Fruit fly (Drosophila melanogaster) whole organism, embryonic: Measurements from ENCODE around the gene Rpp30.

Experiments used
- BEAF-32 ChIP-seq: fragments of 200-800 bp; sonication (Bioruptor generic); optimal IDR thresholded peaks from 3 replicates; lab custom pipeline; 2017; ENCODE audit warnings: missing biosample characterization, missing genetic modification characterization, mild to moderate bottlenecking, moderate library complexity, missing genetic modification reagents
- BtbVII ChIP-seq: fragments of 200-800 bp; sonication (Bioruptor generic); optimal IDR thresholded peaks from 3 replicates; lab custom pipeline; 2017; ENCODE audit warnings: missing biosample characterization, mild to moderate bottlenecking, missing genetic modification characterization
- CG10267 ChIP-seq: fragments of 200-800 bp; sonication (Bioruptor generic); optimal IDR thresholded peaks from 2 replicates; lab custom pipeline; 2018; ENCODE audit warnings: missing biosample characterization, mild to moderate bottlenecking, missing genetic modification characterization, moderate library complexity
- CG11696 ChIP-seq: fragments of 200-800 bp; sonication (Bioruptor generic); IDR thresholded peaks from 2 replicates; pipeline ENCODE4 v1.3.6; 2022; ENCODE audit warnings: missing biosample characterization, missing genetic modification characterization
- CG13287 ChIP-seq: fragments of 200-800 bp; sonication (Bioruptor generic); IDR thresholded peaks from 2 replicates; pipeline ENCODE4 v1.3.6; 2022; ENCODE audit warnings: missing biosample characterization, missing genetic modification characterization; ENCODE audit not compliant: partially characterized antibody
- CG13894 ChIP-seq: fragments of 200-800 bp; sonication (Bioruptor generic); optimal IDR thresholded peaks from 3 replicates; lab custom pipeline; 2018; ENCODE audit warnings: missing biosample characterization, mild to moderate bottlenecking, missing genetic modification characterization, moderate library complexity
- CG17359 ChIP-seq: fragments of 200-800 bp; sonication (Bioruptor generic); optimal IDR thresholded peaks from 3 replicates; lab custom pipeline; 2018; ENCODE audit warnings: missing biosample characterization, mild to moderate bottlenecking, missing genetic modification characterization, moderate library complexity
- CG2116 ChIP-seq: fragments of 200-800 bp; sonication (Bioruptor generic); optimal IDR thresholded peaks from 3 replicates; lab custom pipeline; 2018; ENCODE audit warnings: missing biosample characterization, mild to moderate bottlenecking, missing genetic modification characterization
- CG32772 ChIP-seq: fragments of 200-800 bp; sonication (Bioruptor generic); IDR thresholded peaks from 2 replicates; pipeline ENCODE4 v1.3.6; 2022; ENCODE audit warnings: missing biosample characterization, missing genetic modification characterization
- CG3407 ChIP-seq: fragments of 200-800 bp; sonication (Bioruptor generic); optimal IDR thresholded peaks from 2 replicates; lab custom pipeline; 2018; ENCODE audit warnings: missing biosample characterization, mild to moderate bottlenecking, missing genetic modification characterization
- CG34422 ChIP-seq: fragments of 200-800 bp; sonication (Bioruptor generic); IDR thresholded peaks from 3 replicates; pipeline ENCODE4 v1.3.6; 2022; ENCODE audit warnings: missing biosample characterization, missing genetic modification characterization
- CG5180 ChIP-seq: fragments of 200-800 bp; sonication (Bioruptor generic); optimal IDR thresholded peaks from 3 replicates; lab custom pipeline; 2017; ENCODE audit warnings: missing biosample characterization, missing genetic modification characterization, mild to moderate bottlenecking, moderate library complexity, missing genetic modification reagents
- CG9727 ChIP-seq: fragments of 200-800 bp; sonication (Bioruptor generic); optimal IDR thresholded peaks from 3 replicates; lab custom pipeline; 2017; ENCODE audit warnings: missing biosample characterization, mild to moderate bottlenecking, missing genetic modification characterization
- CG9797 ChIP-seq: fragments of 200-800 bp; sonication (Bioruptor generic); optimal IDR thresholded peaks from 3 replicates; lab custom pipeline; 2018; ENCODE audit warnings: missing biosample characterization, mild to moderate bottlenecking, missing genetic modification characterization
- Deaf1 ChIP-seq: fragments of 200-800 bp; optimal IDR thresholded peaks from 3 replicates; lab custom pipeline; 2019; ENCODE audit warnings: missing biosample characterization, mild to moderate bottlenecking, missing genetic modification characterization, moderate library complexity
- Dek ChIP-seq: fragments of 200-800 bp; sonication (Bioruptor generic); optimal IDR thresholded peaks from 3 replicates; lab custom pipeline; 2019; ENCODE audit warnings: missing biosample characterization, mild to moderate bottlenecking, missing genetic modification characterization, moderate library complexity
- Dll ChIP-seq: fragments of 200-800 bp; sonication (Bioruptor generic); IDR thresholded peaks from 4 replicates; pipeline ENCODE4 v1.3.6; 2022; ENCODE audit warnings: missing biosample characterization, missing genetic modification characterization; ENCODE audit not compliant: partially characterized antibody
- Doc2 ChIP-seq: fragments of 200-800 bp; sonication (Bioruptor generic); IDR thresholded peaks from 2 replicates; pipeline ENCODE4 v1.3.6; 2022; ENCODE audit warnings: missing biosample characterization, missing genetic modification characterization
- E2f2 ChIP-seq: fragments of 200-800 bp; sonication (Bioruptor generic); IDR thresholded peaks from 2 replicates; pipeline ENCODE4 v1.3.6; 2022; ENCODE audit warnings: missing biosample characterization, missing genetic modification characterization
- Fer1 ChIP-seq: fragments of 200-800 bp; sonication (Bioruptor generic); optimal IDR thresholded peaks from 2 replicates; lab custom pipeline; 2017; ENCODE audit warnings: missing biosample characterization, mild to moderate bottlenecking, missing genetic modification characterization
- GATAe ChIP-seq: fragments of 200-800 bp; sonication (Bioruptor generic); conservative IDR thresholded peaks from 2 replicates; pipeline ENCODE4 v1.3.6; 2022; ENCODE audit warnings: missing biosample characterization, missing genetic modification characterization
- HmgZ ChIP-seq: fragments of 200-800 bp; sonication (Bioruptor generic); optimal IDR thresholded peaks from 2 replicates; lab custom pipeline; 2018; ENCODE audit warnings: missing biosample characterization, mild to moderate bottlenecking, missing genetic modification characterization
- MBD-R2 ChIP-seq: fragments of 200-800 bp; sonication (Bioruptor generic); IDR thresholded peaks from 2 replicates; pipeline ENCODE4 v1.3.6; 2022; ENCODE audit warnings: missing biosample characterization, missing genetic modification characterization
- MTF-1 ChIP-seq: fragments of 200-800 bp; sonication (Bioruptor generic); optimal IDR thresholded peaks from 2 replicates; lab custom pipeline; 2018; ENCODE audit warnings: missing biosample characterization, mild to moderate bottlenecking, missing genetic modification characterization, borderline replicate concordance
- Max ChIP-seq: fragments of 200-800 bp; sonication (Bioruptor generic); optimal IDR thresholded peaks from 2 replicates; lab custom pipeline; 2016; ENCODE audit warnings: missing biosample characterization, mild to moderate bottlenecking, missing genetic modification characterization
- Med ChIP-seq: fragments of 200-800 bp; sonication (Bioruptor generic); peaks from one replicate; lab custom pipeline; 2016; ENCODE audit warnings: missing biosample characterization, missing genetic modification characterization, mild to moderate bottlenecking, inconsistent platforms, moderate library complexity
- Poxn ChIP-seq: fragments of 200-800 bp; sonication (Bioruptor generic); IDR thresholded peaks from 2 replicates; pipeline ENCODE4 v1.3.6; 2022; ENCODE audit warnings: missing biosample characterization, missing genetic modification characterization
- Sry-δ ChIP-seq: fragments of 200-800 bp; sonication (Bioruptor generic); optimal IDR thresholded peaks from 2 replicates; lab custom pipeline; 2016; ENCODE audit warnings: missing biosample characterization, missing genetic modification characterization
- ase ChIP-seq: fragments of 200-800 bp; sonication (Bioruptor generic); IDR thresholded peaks from 3 replicates; pipeline ENCODE4 v1.3.6; 2022; ENCODE audit warnings: missing biosample characterization, missing genetic modification characterization
- ato ChIP-seq: fragments of 200-800 bp; sonication (Bioruptor generic); IDR thresholded peaks from 2 replicates; pipeline ENCODE4 v1.3.6; 2022; ENCODE audit warnings: missing biosample characterization, missing genetic modification characterization; ENCODE audit not compliant: partially characterized antibody
- caup ChIP-seq: fragments of 200-800 bp; sonication (Bioruptor generic); optimal IDR thresholded peaks from 3 replicates; lab custom pipeline; 2017; ENCODE audit warnings: missing biosample characterization, mild to moderate bottlenecking, missing genetic modification characterization, moderate library complexity; ENCODE audit not compliant: severe bottlenecking
- chinmo ChIP-seq: fragments of 200-800 bp; sonication (Bioruptor generic); IDR thresholded peaks from 4 replicates; pipeline ENCODE4 v1.3.6; 2022; ENCODE audit warnings: missing biosample characterization, missing genetic modification characterization; ENCODE audit not compliant: partially characterized antibody
- ci ChIP-seq: fragments of 200-800 bp; sonication (Bioruptor generic); IDR thresholded peaks from 3 replicates; pipeline ENCODE4 v1.3.6; 2022; ENCODE audit warnings: missing biosample characterization, missing genetic modification characterization
- cwo ChIP-seq: fragments of 200-800 bp; sonication (Bioruptor generic); optimal IDR thresholded peaks from 3 replicates; lab custom pipeline; 2017; ENCODE audit warnings: missing biosample characterization, missing genetic modification characterization, mild to moderate bottlenecking, moderate library complexity, missing genetic modification reagents
- fd96Cb ChIP-seq: fragments of 200-800 bp; sonication (Bioruptor generic); optimal IDR thresholded peaks from 2 replicates; lab custom pipeline; 2018; ENCODE audit warnings: missing biosample characterization, mild to moderate bottlenecking, missing genetic modification characterization, moderate library complexity
- ftz-f1 ChIP-seq: fragments of 200-800 bp; sonication (Bioruptor generic); optimal IDR thresholded peaks from 2 replicates; lab custom pipeline; 2016; ENCODE audit warnings: missing biosample characterization, missing genetic modification characterization
- grn ChIP-seq: fragments of 200-800 bp; sonication (Bioruptor generic); optimal IDR thresholded peaks from 3 replicates; lab custom pipeline; 2017; ENCODE audit warnings: missing biosample characterization, missing genetic modification characterization
- hkb ChIP-seq, 2 experiments: fragments of 200-800 bp in 1 of 2; fragments of >200 bp in 1 of 2; sonication (Bioruptor generic) in 1 of 2; IDR thresholded peaks in 1 of 2; optimal IDR thresholded peaks in 1 of 2; 2 replicates each; pipeline versions ENCODE4 v1.3.6 to Lab custom; 2017 to 2022; ENCODE audit warnings: missing biosample characterization in 1 of 2, missing genetic modification characterization in 1 of 2
- ken ChIP-seq: fragments of 200-800 bp; sonication (Bioruptor generic); IDR thresholded peaks from 3 replicates; pipeline ENCODE4 v1.3.6; 2022; ENCODE audit warnings: missing biosample characterization, missing genetic modification characterization
- lbe ChIP-seq: fragments of 200-800 bp; sonication (Bioruptor generic); optimal IDR thresholded peaks from 2 replicates; lab custom pipeline; 2016; ENCODE audit warnings: missing biosample characterization, mild to moderate bottlenecking, missing genetic modification characterization
- phol ChIP-seq: fragments of 200-800 bp; sonication (Bioruptor generic); optimal IDR thresholded peaks from 3 replicates; lab custom pipeline; 2018; ENCODE audit warnings: missing biosample characterization, mild to moderate bottlenecking, missing genetic modification characterization, moderate library complexity
- rib ChIP-seq: fragments of 200-800 bp; sonication (Bioruptor generic); IDR thresholded peaks from 2 replicates; pipeline ENCODE4 v1.3.6; 2022; ENCODE audit warnings: missing biosample characterization, missing genetic modification characterization
- row ChIP-seq: fragments of 200-800 bp; sonication (Bioruptor generic); IDR thresholded peaks from 3 replicates; pipeline ENCODE4 v1.3.6; 2022; ENCODE audit warnings: missing biosample characterization, missing genetic modification characterization
- slbo ChIP-seq: fragments of 200-800 bp; sonication (Bioruptor generic); IDR thresholded peaks from 2 replicates; pipeline ENCODE4 v1.3.6; 2022; ENCODE audit warnings: missing biosample characterization, missing genetic modification characterization
- stwl ChIP-seq: fragments of 200-800 bp; sonication (Bioruptor generic); optimal IDR thresholded peaks from 3 replicates; lab custom pipeline; 2018; ENCODE audit warnings: missing biosample characterization, mild to moderate bottlenecking, missing genetic modification characterization, moderate library complexity
- sug ChIP-seq: fragments of 200-800 bp; optimal IDR thresholded peaks from 2 replicates; lab custom pipeline; 2019; ENCODE audit warnings: missing biosample characterization, mild to moderate bottlenecking, missing genetic modification characterization, moderate library complexity

Rpp30 gene

dm6 chr2L:252174-252573 is at the start of gene Rpp30 (continued):
- TF ChIP-seq phol = peak; percentile 38
- peak; percentile 53; the same call in 1 of the 3 replicates for TF ChIP-seq CG34422 (GFP tag; lab: Robert Waterston, UW)
- TF ChIP-seq hkb (optimal IDR thresholded peaks at IDR 0.05; lab: Kevin White, UChicago) = peak; percentile 56
- TF ChIP-seq hkb (GFP tag; IDR thresholded peaks at IDR 0.05; lab: Robert Waterston, UW) = no peak
- TF ChIP-seq caup = no peak
- TF ChIP-seq Fer1 (GFP tag; lab: Kevin White, UChicago) = peak; percentile 21
- TF ChIP-seq BEAF-32 (GFP tag; lab: Kevin White, UChicago) = peak; percentile 31
- peak; percentile 61 for TF ChIP-seq Med (GFP tag; lab: Kevin White, UChicago)
- TF ChIP-seq row (GFP tag; lab: Robert Waterston, UW) = peak; percentile 20; the same call in 1 of the 3 replicates
- TF ChIP-seq ato = 0 out of 2 replicates have a peak, but pooled peaks have one; percentile 20
- no peak for TF ChIP-seq lbe (GFP tag; lab: Kevin White, UChicago)
- TF ChIP-seq HmgZ (tag; lab: Kevin White, UChicago) = peak; percentile 49
- TF ChIP-seq CG9797 (GFP tag; lab: Kevin White, UChicago) = peak; percentile 79
- no peak for TF ChIP-seq Deaf1 (tag; lab: Kevin White, UChicago)
- TF ChIP-seq CG32772 (GFP tag; lab: Robert Waterston, UW) = peak; percentile 42; the same call in 1 of the 2 replicates
- peak; percentile 18 for TF ChIP-seq CG2116 (GFP tag; lab: Kevin White, UChicago)
- peak; percentile 74 for TF ChIP-seq ftz-f1 (GFP tag; lab: Kevin White, UChicago)
- TF ChIP-seq CG13287 = peak; percentile 63
- TF ChIP-seq Dek (tag; lab: Kevin White, UChicago) = peak; percentile 22
- TF ChIP-seq E2f2 (GFP tag; lab: Robert Waterston, UW) = peak; percentile 69
- peak; percentile 23 for TF ChIP-seq CG10267 (tag; lab: Kevin White, UChicago)
- peak; percentile 87 for TF ChIP-seq stwl (tag; lab: Kevin White, UChicago)
- TF ChIP-seq Sry-δ (GFP tag; lab: Kevin White, UChicago) = peak; percentile 32
- peak; percentile 57 for TF ChIP-seq CG17359 (tag; lab: Kevin White, UChicago)

dm6 chr2L:300877-301706 is 48.9 kb upstream of the Rpp30 start:
- TF ChIP-seq slbo (GFP tag; lab: Robert Waterston, UW) (peak; percentile 18; the same call in 1 of the 2 replicates), CG11696 (GFP tag; lab: Robert Waterston, UW) (peak; percentile 66), GATAe (GFP tag; lab: Robert Waterston, UW) (peak; percentile 32; the same call in 1 of the 2 replicates), Deaf1 (tag; lab: Kevin White, UChicago) (peak; percentile 67), grn (GFP tag; lab: Kevin White, UChicago) (peak; percentile 93), Max (GFP tag; lab: Kevin White, UChicago) (no peak), MTF-1 (GFP tag; lab: Kevin White, UChicago) (no peak), CG13894 (peak; percentile 21), sug (tag; lab: Kevin White, UChicago) (peak; percentile 77), rib (GFP tag; lab: Robert Waterston, UW) (peak; percentile 83), Dll (GFP tag; lab: Robert Waterston, UW) (no peak), Poxn (GFP tag; lab: Robert Waterston, UW) (no peak), cwo (GFP tag; lab: Kevin White, UChicago) (peak; percentile 47), ase (GFP tag; lab: Robert Waterston, UW) (no peak), ftz-f1 (GFP tag; lab: Kevin White, UChicago) (peak; percentile 12), fd96Cb (tag; lab: Kevin White, UChicago) (no peak), CG3407 (GFP tag; lab: Kevin White, UChicago) (no peak), CG9727 (GFP tag; lab: Kevin White, UChicago) (no peak), ken (0 out of 3 replicates have a peak, but pooled peaks have one; percentile 7), ci (GFP tag; lab: Robert Waterston, UW) (0 out of 3 replicates have a peak, but pooled peaks have one; percentile 24), chinmo (GFP tag; lab: Robert Waterston, UW) (0 out of 4 replicates have a peak, but pooled peaks have one; percentile 35), MBD-R2 (no peak), CG5180 (no peak), Doc2 (GFP tag; lab: Robert Waterston, UW) (no peak), BtbVII (GFP tag; lab: Kevin White, UChicago) (peak; percentile 9)
